Worm (Caenorhabditis elegans) whole organism, midembryonic: ENCODE measurements around the gene C25F6.1.

Experiments used
- flt-1 ChIP-seq: fragments of 200-800 bp; sonication (Bioruptor generic); IDR thresholded peaks from 2 replicates; pipeline ENCODE4 v1.3.6; 2022; ENCODE audit warnings: missing genetic modification characterization, missing compliant biosample characterization
- ref-1 ChIP-seq: fragments of 200-800 bp; sonication (Bioruptor generic); conservative IDR thresholded peaks from 2 replicates; pipeline ENCODE4 v1.3.6; 2022; ENCODE audit warnings: missing genetic modification reagents, missing genetic modification characterization, missing compliant biosample characterization

DNA sequence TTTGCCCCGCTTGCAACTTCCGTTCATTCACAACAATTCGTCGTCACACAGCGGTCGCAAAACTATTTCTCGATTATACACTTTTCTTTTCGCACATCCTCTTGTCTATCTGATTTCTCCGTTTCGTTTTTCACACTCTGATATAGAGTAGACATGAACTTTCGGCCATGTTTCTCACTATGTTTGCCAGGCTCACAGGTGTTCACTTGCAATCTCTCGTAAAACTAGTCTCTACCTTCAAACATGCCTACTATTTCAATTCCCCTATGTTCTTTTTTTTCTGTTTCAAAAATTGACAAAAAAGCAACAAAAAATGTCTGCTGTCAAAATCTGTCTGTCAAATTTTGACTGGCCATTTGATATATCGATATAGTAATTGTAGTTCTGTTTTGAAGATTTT is 29.1 kb upstream of the C25F6.1 start:
- TF ChIP-seq flt-1 (GFP tag; lab: Robert Waterston, UW) (no peak), ref-1 (GFP tag; lab: Robert Waterston, UW) (no peak)
